Worm (Caenorhabditis elegans) whole organism, mixed stage, embryonic: ENCODE results near the gene gpx-3.
A peak's percentile ranks its signal among the peaks of the same experiment; 100 is the strongest.

Experiments
- ceh-43 ChIP-seq: fragments of 200-800 bp; sonication (Bioruptor generic); optimal IDR thresholded peaks from 2 replicates; lab custom pipeline; 2018; ENCODE audit warnings: mild to moderate bottlenecking, missing genetic modification characterization, moderate library complexity, missing compliant biosample characterization
- elt-3 ChIP-seq: fragments of 150-350 bp; optimal IDR thresholded peaks from 2 replicates; lab custom pipeline; 2014; ENCODE audit warnings: missing biosample characterization, missing genetic modification characterization
- unc-62 ChIP-seq: fragments of 150-350 bp; optimal IDR thresholded peaks from 2 replicates; lab custom pipeline; 2014; ENCODE audit warnings: missing biosample characterization, missing genetic modification reagents, missing genetic modification characterization
- ztf-11 ChIP-seq: fragments of 150-350 bp; optimal IDR thresholded peaks from 2 replicates; lab custom pipeline; 2014; ENCODE audit warnings: missing biosample characterization, missing genetic modification characterization

Gene gpx-3

DNA sequence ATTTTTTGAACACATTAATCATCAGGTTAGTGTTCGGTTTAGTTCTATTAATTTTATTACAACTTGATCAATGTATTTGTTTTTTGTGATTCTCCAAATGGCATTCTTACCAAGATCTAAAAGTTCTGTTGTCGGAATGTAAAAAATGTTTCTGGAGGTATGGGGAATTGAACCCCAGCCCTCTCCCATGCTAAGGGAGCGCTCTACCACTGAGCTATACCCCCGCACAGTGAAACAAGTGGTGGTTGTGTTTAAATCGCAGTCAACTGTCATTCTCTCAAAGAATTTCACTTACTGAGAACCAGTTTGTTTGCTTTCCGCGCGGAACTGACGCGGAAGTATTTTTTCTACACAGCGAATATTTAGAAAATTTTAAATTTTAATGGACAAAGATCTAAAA is 50.0 kb downstream of the gpx-3 start (continued):
- peak; percentile 53 for TF ChIP-seq ztf-11 (tag; lab: Kevin White, UChicago)
- TF ChIP-seq ceh-43 (GFP tag; lab: Kevin White, UChicago) = peak; percentile 83
- TF ChIP-seq unc-62 (GFP tag; lab: Kevin White, UChicago) = peak; percentile 38
- no peak for TF ChIP-seq elt-3
